Worm (Caenorhabditis elegans): ENCODE results near the gene srt-40.

DNA sequence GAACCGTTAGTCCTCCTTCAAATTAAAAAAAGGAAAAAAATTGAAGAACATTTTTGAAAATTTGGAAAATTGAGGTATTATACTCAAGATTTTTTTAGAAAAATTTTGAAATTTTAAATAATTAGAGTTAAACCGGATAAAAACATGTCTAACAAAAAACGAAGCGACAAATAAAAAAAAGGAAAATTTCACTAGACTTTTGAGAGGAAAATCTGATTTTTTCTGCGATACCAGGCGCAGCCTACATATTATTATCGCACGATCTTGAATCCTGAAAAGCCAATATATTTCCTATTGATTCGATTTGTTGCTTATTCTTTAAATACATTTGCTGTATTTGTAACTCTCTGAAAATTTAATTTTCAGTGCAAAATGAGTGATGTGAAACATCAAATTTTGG is 9.3 kb upstream of the srt-40 start, which contains the start of gene nstp-8:
- TF ChIP-seq R02D3.7 (tag; optimal IDR thresholded peaks at IDR 0.05) (no peak), ama-1 (optimal IDR thresholded peaks at IDR 0.05) (no peak), ztf-11 (tag; optimal IDR thresholded peaks at IDR 0.05) (no peak), lsy-2 (tag; optimal IDR thresholded peaks at IDR 0.05) (no peak), nhr-25 (tag; optimal IDR thresholded peaks at IDR 0.05) (no peak), aly-2 (tag; optimal IDR thresholded peaks at IDR 0.05) (no peak), lin-13 (GFP tag; optimal IDR thresholded peaks at IDR 0.05) (no peak), dmd-4 (tag; optimal IDR thresholded peaks at IDR 0.05) (no peak)
